Fruit fly (Drosophila melanogaster) whole organism, embryonic: ENCODE results near the gene nonC.

Source experiments
- CG10321 ChIP-seq: fragments of 200-800 bp; sonication (Bioruptor generic); IDR thresholded peaks from 2 replicates; pipeline ENCODE4 v1.3.6; 2022; ENCODE audit warnings: missing biosample characterization, missing genetic modification characterization
- CG10979 ChIP-seq: fragments of 200-800 bp; sonication (Bioruptor generic); optimal IDR thresholded peaks from 2 replicates; lab custom pipeline; 2018; ENCODE audit warnings: missing biosample characterization, mild to moderate bottlenecking, missing genetic modification characterization, moderate library complexity
- CG12104 ChIP-seq: fragments of 200-800 bp; sonication (Bioruptor generic); optimal IDR thresholded peaks from 3 replicates; lab custom pipeline; 2016; ENCODE audit warnings: missing biosample characterization, missing genetic modification characterization
- CG14710 ChIP-seq: fragments of 200-800 bp; sonication (Bioruptor generic); optimal IDR thresholded peaks from 3 replicates; lab custom pipeline; 2019; ENCODE audit warnings: missing biosample characterization, mild to moderate bottlenecking, missing genetic modification characterization, moderate library complexity
- CG15601 ChIP-seq: fragments of 200-800 bp; sonication (Bioruptor generic); optimal IDR thresholded peaks from 3 replicates; lab custom pipeline; 2019; ENCODE audit warnings: missing biosample characterization, mild to moderate bottlenecking, missing genetic modification characterization, moderate library complexity
- CG18262 ChIP-seq: fragments of 200-800 bp; optimal IDR thresholded peaks from 3 replicates; lab custom pipeline; 2019; ENCODE audit warnings: missing biosample characterization, mild to moderate bottlenecking, missing genetic modification characterization, moderate library complexity
- CG30020 ChIP-seq: fragments of 200-800 bp; optimal IDR thresholded peaks from 2 replicates; lab custom pipeline; 2019; ENCODE audit warnings: missing biosample characterization, mild to moderate bottlenecking, missing genetic modification characterization, moderate library complexity
- CG3281 ChIP-seq: fragments of 200-800 bp; sonication (Bioruptor generic); optimal IDR thresholded peaks from 3 replicates; lab custom pipeline; 2017; ENCODE audit warnings: missing biosample characterization, mild to moderate bottlenecking, missing genetic modification characterization
- CG3726 ChIP-seq: fragments of 200-800 bp; sonication (Bioruptor generic); IDR thresholded peaks from 3 replicates; pipeline ENCODE4, ENCODE4 v1.3.6; 2022; ENCODE audit warnings: missing biosample characterization, missing genetic modification characterization
- CG42726 ChIP-seq: fragments of 200-800 bp; sonication (Bioruptor generic); IDR thresholded peaks from 2 replicates; pipeline ENCODE4 v1.3.6; 2022; ENCODE audit warnings: missing biosample characterization, missing genetic modification characterization; ENCODE audit not compliant: partially characterized antibody
- CG4360 ChIP-seq: fragments of 200-800 bp; sonication (Bioruptor generic); IDR thresholded peaks from 2 replicates; pipeline ENCODE4 v1.3.6; 2022; ENCODE audit warnings: missing biosample characterization, missing genetic modification characterization
- CG5245 ChIP-seq: fragments of 200-800 bp; sonication (Bioruptor generic); optimal IDR thresholded peaks from 3 replicates; lab custom pipeline; 2016; ENCODE audit warnings: missing biosample characterization, missing genetic modification characterization
- CG6791 ChIP-seq: fragments of 200-800 bp; sonication (Bioruptor generic); IDR thresholded peaks from 3 replicates; pipeline ENCODE4 v1.3.6; 2022; ENCODE audit warnings: missing biosample characterization, missing genetic modification characterization; ENCODE audit not compliant: partially characterized antibody
- CG9437 ChIP-seq: fragments of 200-800 bp; sonication (Bioruptor generic); optimal IDR thresholded peaks from 2 replicates; lab custom pipeline; 2018; ENCODE audit warnings: missing biosample characterization, mild to moderate bottlenecking, missing genetic modification characterization
- CG9817 ChIP-seq: fragments of 200-800 bp; sonication (Bioruptor generic); optimal IDR thresholded peaks from 2 replicates; lab custom pipeline; 2018; ENCODE audit warnings: missing biosample characterization, mild to moderate bottlenecking, missing genetic modification characterization, moderate library complexity
- Deaf1 ChIP-seq: fragments of 200-800 bp; optimal IDR thresholded peaks from 3 replicates; lab custom pipeline; 2019; ENCODE audit warnings: missing biosample characterization, mild to moderate bottlenecking, missing genetic modification characterization, moderate library complexity
- Fer3 ChIP-seq: fragments of 200-800 bp; sonication (Bioruptor generic); optimal IDR thresholded peaks from 2 replicates; lab custom pipeline; 2018; ENCODE audit warnings: missing biosample characterization, mild to moderate bottlenecking, missing genetic modification characterization, moderate library complexity
- HLHmδ ChIP-seq: fragments of 200-800 bp; sonication (Bioruptor generic); optimal IDR thresholded peaks from 2 replicates; lab custom pipeline; 2018; ENCODE audit warnings: missing biosample characterization, mild to moderate bottlenecking, missing genetic modification characterization, moderate library complexity
- MBD-R2 ChIP-seq: fragments of 200-800 bp; sonication (Bioruptor generic); IDR thresholded peaks from 2 replicates; pipeline ENCODE4 v1.3.6; 2022; ENCODE audit warnings: missing biosample characterization, missing genetic modification characterization
- MESR4 ChIP-seq: fragments of 200-800 bp; sonication (Bioruptor generic); optimal IDR thresholded peaks from 2 replicates; lab custom pipeline; 2018; ENCODE audit warnings: missing biosample characterization, mild to moderate bottlenecking, missing genetic modification characterization, moderate library complexity
- Max ChIP-seq: fragments of 200-800 bp; sonication (Bioruptor generic); optimal IDR thresholded peaks from 2 replicates; lab custom pipeline; 2016; ENCODE audit warnings: missing biosample characterization, mild to moderate bottlenecking, missing genetic modification characterization
- Oaz ChIP-seq: fragments of 200-800 bp; sonication (Bioruptor generic); IDR thresholded peaks from 2 replicates; pipeline ENCODE4 v1.3.6; 2022; ENCODE audit warnings: missing biosample characterization, missing genetic modification characterization
- Ptx1 ChIP-seq: fragments of 200-800 bp; sonication (Bioruptor generic); IDR thresholded peaks from 2 replicates; pipeline ENCODE4 v1.3.6; 2022; ENCODE audit warnings: missing biosample characterization, missing genetic modification characterization
- Sin3A ChIP-seq: fragments of >200 bp; optimal IDR thresholded peaks from 2 replicates; lab custom pipeline; 2018
- Xrp1 ChIP-seq: fragments of 200-800 bp; sonication (Bioruptor generic); IDR thresholded peaks from 2 replicates; pipeline ENCODE4 v1.3.6; 2022; ENCODE audit warnings: missing biosample characterization, missing genetic modification characterization
- bowl ChIP-seq: fragments of 200-800 bp; sonication (Bioruptor generic); IDR thresholded peaks from 2 replicates; pipeline ENCODE4 v1.3.6; 2022; ENCODE audit warnings: missing biosample characterization, missing genetic modification characterization
- corto ChIP-seq: fragments of 200-800 bp; sonication (Bioruptor generic); optimal IDR thresholded peaks from 2 replicates; lab custom pipeline; 2016; ENCODE audit warnings: missing biosample characterization, mild to moderate bottlenecking, missing genetic modification characterization, moderate library complexity
- crp ChIP-seq, 2 experiments: fragments of 200-800 bp; sonication (Bioruptor generic); optimal IDR thresholded peaks; 2 replicates in 1 of 2; 3 replicates in 1 of 2; lab custom pipeline; 2017; ENCODE audit warnings: missing biosample characterization in 2 of 2, missing genetic modification characterization in 2 of 2, mild to moderate bottlenecking in 1 of 2, moderate library complexity in 1 of 2
- dysf ChIP-seq: fragments of 200-800 bp; sonication (Bioruptor generic); IDR thresholded peaks from 3 replicates; pipeline ENCODE4 v1.3.6; 2022; ENCODE audit warnings: missing biosample characterization, missing genetic modification characterization
- emc ChIP-seq: fragments of 200-800 bp; sonication (Bioruptor generic); optimal IDR thresholded peaks from 2 replicates; lab custom pipeline; 2016; ENCODE audit warnings: missing biosample characterization, missing genetic modification characterization
- ems ChIP-seq: fragments of 200-800 bp; sonication (Bioruptor generic); optimal IDR thresholded peaks from 3 replicates; lab custom pipeline; 2016; ENCODE audit warnings: missing biosample characterization, missing genetic modification characterization
- eve ChIP-seq, 2 experiments: fragments of >200 bp; optimal IDR thresholded peaks; 2 replicates each; lab custom pipeline; 2017; ENCODE audit warnings: missing biosample characterization in 2 of 2, missing genetic modification characterization in 2 of 2
- fru ChIP-seq: fragments of >200 bp; optimal IDR thresholded peaks from 2 replicates; lab custom pipeline; 2017
- gcm ChIP-seq: fragments of 200-800 bp; sonication (Bioruptor generic); optimal IDR thresholded peaks from 2 replicates; lab custom pipeline; 2019; ENCODE audit warnings: missing biosample characterization, mild to moderate bottlenecking, missing genetic modification characterization, moderate library complexity
- gsb ChIP-seq: fragments of 200-800 bp; sonication (Bioruptor generic); IDR thresholded peaks from 2 replicates; pipeline ENCODE4 v1.3.6; 2022; ENCODE audit warnings: missing biosample characterization, missing genetic modification characterization
- h ChIP-seq: fragments of >200 bp; optimal IDR thresholded peaks from 2 replicates; lab custom pipeline; 2017
- jumu ChIP-seq: fragments of 200-800 bp; sonication (Bioruptor generic); optimal IDR thresholded peaks from 3 replicates; lab custom pipeline; 2016; ENCODE audit warnings: missing biosample characterization, missing genetic modification characterization
- kay ChIP-seq: fragments of 200-800 bp; sonication (Bioruptor generic); optimal IDR thresholded peaks from 2 replicates; lab custom pipeline; 2016; ENCODE audit warnings: missing biosample characterization, missing genetic modification characterization
- knrl ChIP-seq: fragments of 200-800 bp; sonication (Bioruptor generic); IDR thresholded peaks from 3 replicates; pipeline ENCODE4 v1.3.6; 2022; ENCODE audit warnings: missing biosample characterization, missing genetic modification characterization; ENCODE audit not compliant: partially characterized antibody
- lola ChIP-seq, 3 experiments: fragments of >200 bp in 2 of 3; fragments of 200-800 bp in 1 of 3; sonication (Bioruptor generic) in 1 of 3; optimal IDR thresholded peaks; 2 replicates each; lab custom pipeline; 2017 to 2019; ENCODE audit warnings: missing biosample characterization in 3 of 3, missing genetic modification characterization in 3 of 3, mild to moderate bottlenecking in 1 of 3, moderate library complexity in 1 of 3
- pum ChIP-seq: fragments of 200-800 bp; sonication (Bioruptor generic); optimal IDR thresholded peaks from 2 replicates; lab custom pipeline; 2016; ENCODE audit warnings: missing biosample characterization, missing genetic modification characterization
- row ChIP-seq: fragments of 200-800 bp; sonication (Bioruptor generic); IDR thresholded peaks from 3 replicates; pipeline ENCODE4 v1.3.6; 2022; ENCODE audit warnings: missing biosample characterization, missing genetic modification characterization
- run ChIP-seq: fragments of 200-800 bp; sonication (Bioruptor generic); optimal IDR thresholded peaks from 3 replicates; lab custom pipeline; 2018; ENCODE audit warnings: missing biosample characterization, mild to moderate bottlenecking, missing genetic modification characterization
- salm ChIP-seq: fragments of 200-800 bp; sonication (Bioruptor generic); optimal IDR thresholded peaks from 2 replicates; lab custom pipeline; 2018; ENCODE audit warnings: missing biosample characterization, mild to moderate bottlenecking, missing genetic modification characterization
- sens-2 ChIP-seq: fragments of 200-800 bp; sonication (Bioruptor generic); IDR thresholded peaks from 2 replicates; pipeline ENCODE4 v1.3.6; 2022; ENCODE audit warnings: missing biosample characterization, missing genetic modification characterization
- seq ChIP-seq: fragments of 200-800 bp; sonication (Bioruptor generic); IDR thresholded peaks from 2 replicates; pipeline ENCODE4 v1.3.6; 2022; ENCODE audit warnings: missing biosample characterization, missing genetic modification characterization
- slbo ChIP-seq: fragments of 200-800 bp; sonication (Bioruptor generic); IDR thresholded peaks from 2 replicates; pipeline ENCODE4 v1.3.6; 2022; ENCODE audit warnings: missing biosample characterization, missing genetic modification characterization
- tap ChIP-seq: fragments of 200-800 bp; optimal IDR thresholded peaks from 3 replicates; lab custom pipeline; 2019; ENCODE audit warnings: missing biosample characterization, mild to moderate bottlenecking, missing genetic modification characterization, moderate library complexity
- tup ChIP-seq: fragments of 200-800 bp; sonication (Bioruptor generic); optimal IDR thresholded peaks from 2 replicates; lab custom pipeline; 2016; ENCODE audit warnings: missing biosample characterization, mild to moderate bottlenecking, missing genetic modification characterization, moderate library complexity
- unpg ChIP-seq: fragments of 200-800 bp; sonication (Bioruptor generic); optimal IDR thresholded peaks from 3 replicates; lab custom pipeline; 2018; ENCODE audit warnings: missing biosample characterization, mild to moderate bottlenecking, missing genetic modification characterization, moderate library complexity

The nonC gene

dm6 chrX:6843841-6844440, 19.6 kb downstream of the nonC start, which contains the start of the genes CG14435 and Tmf (continued):
- TF ChIP-seq Max (peak; percentile 77), knrl (GFP tag; lab: Robert Waterston, UW) (0 out of 3 replicates have a peak, but pooled peaks have one; percentile 43), pum (GFP tag; lab: Kevin White, UChicago) (peak; percentile 55), CG15601 (tag; lab: Kevin White, UChicago) (peak; percentile 66), crp (GFP tag; optimal IDR thresholded peaks at IDR 0.05; lab: Kevin White, UChicago) (peak in 1 of 2 experiments; percentile 65), eve (GFP tag; optimal IDR thresholded peaks at IDR 0.05; lab: Kevin White, UChicago) (no peak), CG5245 (GFP tag; lab: Kevin White, UChicago) (peak; percentile 54), corto (no peak), kay (GFP tag; lab: Kevin White, UChicago) (peak; percentile 58), CG9437 (GFP tag; lab: Kevin White, UChicago) (peak; percentile 69), tap (tag; lab: Kevin White, UChicago) (no peak), slbo (GFP tag; lab: Robert Waterston, UW) (peak; percentile 95), run (no peak), emc (GFP tag; lab: Kevin White, UChicago) (no peak), h (lab: Kevin White, UChicago) (no peak), MESR4 (no peak), lola (GFP tag; optimal IDR thresholded peaks at IDR 0.05; lab: Kevin White, UChicago) (peak in 1 of 3 experiments; percentile 88), Ptx1 (GFP tag; lab: Robert Waterston, UW) (peak; percentile 90), CG4360 (GFP tag; lab: Robert Waterston, UW) (0 out of 2 replicates have a peak, but pooled peaks have one; percentile 19), bowl (GFP tag; lab: Robert Waterston, UW) (peak; percentile 66), unpg (GFP tag; lab: Kevin White, UChicago) (peak; percentile 84), tup (GFP tag; lab: Kevin White, UChicago) (no peak), gcm (GFP tag; lab: Kevin White, UChicago) (peak; percentile 62), MBD-R2 (GFP tag; lab: Robert Waterston, UW) (peak; percentile 68), HLHmδ (GFP tag; lab: Kevin White, UChicago) (no peak), dysf (peak; percentile 91), CG30020 (tag; lab: Kevin White, UChicago) (peak; percentile 73), Xrp1 (GFP tag; lab: Robert Waterston, UW) (peak; percentile 88), salm (tag; lab: Kevin White, UChicago) (peak; percentile 56), seq (GFP tag; lab: Robert Waterston, UW) (peak; percentile 69), ems (GFP tag; lab: Kevin White, UChicago) (peak; percentile 22), Oaz (GFP tag; lab: Robert Waterston, UW) (peak; percentile 77), CG18262 (tag; lab: Kevin White, UChicago) (peak; percentile 88), CG10979 (peak; percentile 76), CG14710 (tag; lab: Kevin White, UChicago) (peak; percentile 91), CG9817 (tag; lab: Kevin White, UChicago) (peak; percentile 87), sens-2 (GFP tag; lab: Robert Waterston, UW) (0 out of 2 replicates have a peak, but pooled peaks have one; percentile 46), jumu (peak; percentile 44), CG10321 (GFP tag; lab: Robert Waterston, UW) (no peak), row (GFP tag; lab: Robert Waterston, UW) (peak; percentile 93), CG6791 (GFP tag; lab: Robert Waterston, UW) (peak; percentile 51; the same call in 2 of the 3 replicates), CG12104 (GFP tag; lab: Kevin White, UChicago) (peak; percentile 66), fru (lab: Kevin White, UChicago) (no peak), CG3281 (GFP tag; lab: Kevin White, UChicago) (peak; percentile 83), Sin3A (lab: Kevin White, UChicago) (peak; percentile 34), Fer3 (peak; percentile 80), CG42726 (0 out of 2 replicates have a peak, but pooled peaks have one; percentile 20), CG3726 (GFP tag; lab: Robert Waterston, UW) (peak; percentile 76; the same call in 2 of the 3 replicates), Deaf1 (tag; lab: Kevin White, UChicago) (no peak), gsb (GFP tag; lab: Robert Waterston, UW) (peak; percentile 64)
